Worm (Caenorhabditis elegans) whole organism, L4 larva: ENCODE data around the gene F58D2.2.
A peak's percentile ranks its signal among the peaks of the same experiment; 100 is the strongest.

Experiments
- F10B5.3 ChIP-seq: sonication (generic microtip); optimal IDR thresholded peaks from 2 replicates; lab custom pipeline; 2016; ENCODE audit warnings: mild to moderate bottlenecking, missing genetic modification characterization, missing compliant biosample characterization
- F44E2.7 ChIP-seq: fragments of 200-800 bp; sonication (Bioruptor generic); IDR thresholded peaks from 2 replicates; pipeline ENCODE4 v2.1.2; 2022; ENCODE audit warnings: missing genetic modification characterization, missing compliant biosample characterization
- F49E8.2 ChIP-seq: sonication (generic microtip); optimal IDR thresholded peaks from 2 replicates; lab custom pipeline; 2016; ENCODE audit warnings: missing compliant biosample characterization, mild to moderate bottlenecking, missing genetic modification characterization, borderline replicate concordance
- Y5F2A.4 ChIP-seq: fragments of 200-800 bp; sonication (Bioruptor generic); optimal IDR thresholded peaks from 2 replicates; lab custom pipeline; 2018; ENCODE audit warnings: mild to moderate bottlenecking, missing genetic modification characterization, missing compliant biosample characterization
- Y75B8A.6 ChIP-seq: fragments of 200-800 bp; sonication (Bioruptor generic); IDR thresholded peaks from 2 replicates; pipeline ENCODE4 v1.3.6; 2022; ENCODE audit warnings: missing genetic modification reagents, missing genetic modification characterization, missing compliant biosample characterization
- ZK337.2 ChIP-seq: fragments of 200-800 bp; sonication (Bioruptor generic); IDR thresholded peaks from 2 replicates; pipeline ENCODE4 v1.3.6; 2022; ENCODE audit warnings: missing genetic modification reagents, missing genetic modification characterization, missing compliant biosample characterization
- ZK546.5 ChIP-seq, 2 experiments: sonication (generic microtip); optimal IDR thresholded peaks; 2 replicates each; lab custom pipeline; 2017; ENCODE audit warnings: missing biosample characterization in 2 of 2, missing genetic modification characterization in 2 of 2
- aha-1 ChIP-seq: fragments of 150-350 bp; peaks from one replicate; lab custom pipeline; 2014; ENCODE audit warnings: missing biosample characterization, missing genetic modification characterization
- ama-1 ChIP-seq: fragments of 150-350 bp; optimal IDR thresholded peaks from 2 replicates; lab custom pipeline; 2014; ENCODE audit warnings: inconsistent platforms, mixed read lengths
- arid-1 ChIP-seq: fragments of 200-800 bp; sonication (Bioruptor generic); conservative IDR thresholded peaks from 2 replicates; pipeline ENCODE4 v1.3.6; 2022; ENCODE audit warnings: missing genetic modification reagents, missing genetic modification characterization, missing compliant biosample characterization
- attf-4 ChIP-seq: sonication (generic microtip); optimal IDR thresholded peaks from 3 replicates; lab custom pipeline; 2017; ENCODE audit warnings: missing biosample characterization, missing genetic modification characterization
- ceh-20 ChIP-seq: fragments of 200-800 bp; sonication (Bioruptor generic); IDR thresholded peaks from 2 replicates; pipeline ENCODE4 v1.3.6; 2022; ENCODE audit warnings: missing genetic modification reagents, missing genetic modification characterization, missing compliant biosample characterization
- ceh-28 ChIP-seq: fragments of 150-350 bp; optimal IDR thresholded peaks from 2 replicates; lab custom pipeline; 2014; ENCODE audit warnings: missing biosample characterization, missing genetic modification reagents, missing genetic modification characterization
- ceh-32 ChIP-seq: sonication (generic microtip); optimal IDR thresholded peaks from 2 replicates; lab custom pipeline; 2016; ENCODE audit warnings: mild to moderate bottlenecking, missing genetic modification characterization, missing compliant biosample characterization; ENCODE audit not compliant: poor library complexity
- ceh-62 ChIP-seq: sonication (generic microtip); optimal IDR thresholded peaks from 2 replicates; lab custom pipeline; 2017; ENCODE audit warnings: missing biosample characterization, missing genetic modification characterization
- ces-1 ChIP-seq: fragments of 150-350 bp; sonication (generic microtip); optimal IDR thresholded peaks from 4 replicates; lab custom pipeline; 2014; ENCODE audit warnings: missing biosample characterization, missing genetic modification reagents, missing genetic modification characterization
- ctbp-1 ChIP-seq: fragments of 200-800 bp; sonication (Bioruptor generic); IDR thresholded peaks from 2 replicates; pipeline ENCODE4 v1.3.6; 2022; ENCODE audit warnings: missing genetic modification reagents, missing genetic modification characterization, missing compliant biosample characterization
- daf-19 ChIP-seq: fragments of 200-800 bp; sonication (Bioruptor generic); conservative IDR thresholded peaks from 2 replicates; pipeline ENCODE4 v1.3.6; 2022; ENCODE audit warnings: missing genetic modification characterization, missing compliant biosample characterization
- dmd-6 ChIP-seq: fragments of 200-800 bp; sonication (Bioruptor generic); IDR thresholded peaks from 2 replicates; pipeline ENCODE4 v1.3.6; 2022; ENCODE audit warnings: missing genetic modification reagents, missing genetic modification characterization, missing compliant biosample characterization
- dmd-9 ChIP-seq: fragments of 200-800 bp; sonication (Bioruptor generic); IDR thresholded peaks from 2 replicates; pipeline ENCODE4 v1.3.6; 2022; ENCODE audit warnings: missing genetic modification reagents, missing genetic modification characterization, missing compliant biosample characterization
- egl-43 ChIP-seq: fragments of 200-800 bp; sonication (Bioruptor generic); IDR thresholded peaks from 2 replicates; pipeline ENCODE4 v1.3.6; 2022; ENCODE audit warnings: missing genetic modification reagents, missing genetic modification characterization, missing compliant biosample characterization
- fos-1 ChIP-seq: fragments of 150-350 bp; optimal IDR thresholded peaks from 2 replicates; lab custom pipeline; 2014; ENCODE audit warnings: missing biosample characterization, missing genetic modification characterization
- hlh-30 ChIP-seq: sonication (generic microtip); optimal IDR thresholded peaks from 2 replicates; lab custom pipeline; 2017; ENCODE audit warnings: antibody characterized with exemption, mild to moderate bottlenecking, missing genetic modification characterization, missing compliant biosample characterization; ENCODE audit not compliant: insufficient read depth
- hmg-1.1 ChIP-seq: fragments of 200-800 bp; sonication (Bioruptor generic); IDR thresholded peaks from 2 replicates; pipeline ENCODE4 v1.3.6; 2022; ENCODE audit warnings: missing genetic modification reagents, missing genetic modification characterization, missing compliant biosample characterization
- jun-1 ChIP-seq: fragments of 150-350 bp; optimal IDR thresholded peaks from 2 replicates; lab custom pipeline; 2014; ENCODE audit warnings: missing biosample characterization, missing genetic modification reagents, missing genetic modification characterization
- lin-1 ChIP-seq: fragments of 200-800 bp; sonication (Bioruptor generic); IDR thresholded peaks from 2 replicates; pipeline ENCODE4 v1.3.6; 2022; ENCODE audit warnings: missing genetic modification reagents, missing genetic modification characterization, missing compliant biosample characterization
- lin-39 ChIP-seq: fragments of 150-350 bp; optimal IDR thresholded peaks from 2 replicates; lab custom pipeline; 2014; ENCODE audit warnings: missing biosample characterization, missing genetic modification reagents, missing genetic modification characterization
- lir-3 ChIP-seq: sonication (generic microtip); optimal IDR thresholded peaks from 2 replicates; lab custom pipeline; 2016; ENCODE audit warnings: mild to moderate bottlenecking, missing genetic modification characterization, missing compliant biosample characterization
- madf-9 ChIP-seq: fragments of 200-800 bp; sonication (Bioruptor generic); conservative IDR thresholded peaks from 2 replicates; pipeline ENCODE4 v1.3.6; 2022; ENCODE audit warnings: missing genetic modification reagents, missing genetic modification characterization, missing compliant biosample characterization
- mep-1 ChIP-seq: fragments of 150-350 bp; sonication (generic microtip); optimal IDR thresholded peaks from 3 replicates; lab custom pipeline; 2014; ENCODE audit warnings: missing biosample characterization, missing genetic modification characterization
- mes-2 ChIP-seq: sonication (generic microtip); optimal IDR thresholded peaks from 2 replicates; lab custom pipeline; 2016; ENCODE audit warnings: missing genotype, mild to moderate bottlenecking, missing genetic modification characterization, missing compliant biosample characterization; ENCODE audit not compliant: poor library complexity, severe bottlenecking
- mxl-3 ChIP-seq: fragments of 200-800 bp; sonication (Bioruptor generic); optimal IDR thresholded peaks from 2 replicates; lab custom pipeline; 2018; ENCODE audit warnings: mild to moderate bottlenecking, missing genetic modification characterization, missing compliant biosample characterization
- nhr-10 ChIP-seq: fragments of 150-350 bp; optimal IDR thresholded peaks from 2 replicates; lab custom pipeline; 2014; ENCODE audit warnings: missing biosample characterization, missing genetic modification characterization
- nhr-102 ChIP-seq: sonication (generic microtip); optimal IDR thresholded peaks from 2 replicates; lab custom pipeline; 2016; ENCODE audit warnings: mild to moderate bottlenecking, missing genetic modification characterization, moderate library complexity, missing compliant biosample characterization
- nhr-11 ChIP-seq: fragments of 150-350 bp; optimal IDR thresholded peaks from 2 replicates; lab custom pipeline; 2014; ENCODE audit warnings: missing biosample characterization, missing genetic modification characterization
- nhr-237 ChIP-seq: sonication (generic microtip); optimal IDR thresholded peaks from 2 replicates; lab custom pipeline; 2017; ENCODE audit warnings: missing biosample characterization, missing genetic modification characterization
- nhr-25 ChIP-seq: sonication (generic microtip); optimal IDR thresholded peaks from 2 replicates; lab custom pipeline; 2017; ENCODE audit warnings: missing genetic modification characterization, mild to moderate bottlenecking, missing compliant biosample characterization, antibody characterized with exemption, moderate library complexity, borderline replicate concordance; ENCODE audit not compliant: insufficient read depth
- nhr-42 ChIP-seq: fragments of 200-800 bp; sonication (Bioruptor generic); IDR thresholded peaks from 2 replicates; pipeline ENCODE4 v1.3.6; 2022; ENCODE audit warnings: missing genetic modification characterization, missing compliant biosample characterization
- nhr-77 ChIP-seq: fragments of 150-350 bp; optimal IDR thresholded peaks from 2 replicates; lab custom pipeline; 2014; ENCODE audit warnings: missing biosample characterization, missing genetic modification characterization
- pha-4 ChIP-seq, 2 experiments: fragments of 150-350 bp in 1 of 2; fragments of 200-800 bp in 1 of 2; sonication (Bioruptor generic) in 1 of 2; IDR thresholded peaks in 1 of 2; optimal IDR thresholded peaks in 1 of 2; 2 replicates each; pipeline versions ENCODE4 v1.3.6 to Lab custom; 2014 to 2022; ENCODE audit warnings: missing genetic modification characterization in 2 of 2, missing genetic modification reagents in 2 of 2, missing biosample characterization in 1 of 2, missing compliant biosample characterization in 1 of 2
- pqm-1 ChIP-seq: sonication (generic microtip); optimal IDR thresholded peaks from 2 replicates; lab custom pipeline; 2017; ENCODE audit warnings: missing biosample characterization, missing genetic modification characterization
- set-16 ChIP-seq: fragments of 200-800 bp; sonication (Bioruptor generic); IDR thresholded peaks from 2 replicates; pipeline ENCODE4 v1.3.6; 2022; ENCODE audit warnings: missing genetic modification reagents, missing genetic modification characterization, missing compliant biosample characterization
- skn-1 ChIP-seq: fragments of 150-350 bp; optimal IDR thresholded peaks from 2 replicates; lab custom pipeline; 2014; ENCODE audit warnings: missing biosample characterization, missing genetic modification characterization
- tag-97 ChIP-seq: fragments of 200-800 bp; sonication (Bioruptor generic); IDR thresholded peaks from 2 replicates; pipeline ENCODE4 v1.3.6; 2022; ENCODE audit warnings: missing genetic modification characterization, missing compliant biosample characterization
- tra-1 ChIP-seq: fragments of 200-800 bp; sonication (Bioruptor generic); IDR thresholded peaks from 2 replicates; pipeline ENCODE4 v1.3.6; 2022; ENCODE audit warnings: missing genetic modification reagents, missing genetic modification characterization, missing compliant biosample characterization
- unc-130 ChIP-seq: sonication (generic microtip); optimal IDR thresholded peaks from 2 replicates; lab custom pipeline; 2016; ENCODE audit warnings: missing genetic modification reagents, missing genetic modification characterization, missing compliant biosample characterization
- zfp-2 ChIP-seq: sonication (generic microtip); optimal IDR thresholded peaks from 2 replicates; lab custom pipeline; 2016; ENCODE audit warnings: mild to moderate bottlenecking, missing genetic modification characterization, missing compliant biosample characterization
- zfp-3 ChIP-seq: fragments of 200-800 bp; sonication (Bioruptor generic); conservative IDR thresholded peaks from 2 replicates; pipeline ENCODE4 v1.3.6; 2022; ENCODE audit warnings: missing genetic modification reagents, missing genetic modification characterization, missing compliant biosample characterization
- zip-2 ChIP-seq: fragments of 150-350 bp; optimal IDR thresholded peaks from 2 replicates; lab custom pipeline; 2014; ENCODE audit warnings: missing biosample characterization, missing genetic modification characterization

Gene F58D2.2

DNA sequence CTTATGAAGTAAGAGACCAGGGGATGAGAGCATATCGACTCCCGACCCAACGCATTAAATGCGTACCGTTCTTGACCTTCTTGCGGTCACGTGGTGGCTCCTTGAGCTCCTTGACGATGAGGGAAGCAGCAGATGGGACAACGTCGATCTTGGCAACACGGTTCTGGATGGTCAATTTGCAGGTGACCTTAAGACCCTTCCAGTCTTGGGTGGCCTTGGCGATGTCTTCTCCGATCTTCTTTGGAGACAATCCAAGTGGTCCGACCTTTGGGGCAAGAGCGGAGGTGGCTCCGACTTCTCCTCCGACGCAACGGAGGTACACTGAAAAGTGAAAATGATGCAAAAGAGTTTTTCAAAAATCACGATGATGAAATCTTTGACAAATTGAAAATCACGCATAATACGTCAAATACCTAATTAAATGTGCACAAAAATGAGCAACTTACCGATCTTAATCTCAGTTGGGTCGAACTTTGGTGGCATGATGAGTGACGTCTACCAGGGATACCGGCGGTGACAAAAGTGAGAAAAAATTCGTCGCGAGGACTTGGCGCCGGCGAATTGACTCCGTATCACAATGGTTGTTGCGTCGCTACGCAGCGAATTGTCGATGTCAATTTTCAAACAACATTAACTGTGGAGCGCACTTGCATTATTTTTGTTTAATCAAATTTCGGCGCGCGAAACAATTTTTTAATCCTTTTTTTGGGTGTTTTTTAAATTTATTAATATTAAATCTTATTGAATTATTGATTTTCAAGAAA lies 50.7 kb downstream of the F58D2.2 start, which contains the start of gene rpl-12 (continued):
- TF ChIP-seq tag-97 (GFP tag; lab: Robert Waterston, UW) (no peak), hmg-1.1 (GFP tag; lab: Robert Waterston, UW) (peak; percentile 98), egl-43 (GFP tag; lab: Robert Waterston, UW) (peak; percentile 92), ceh-62 (tag; lab: Kevin White, UChicago) (no peak), nhr-11 (peak; percentile 99), zfp-2 (tag; lab: Kevin White, UChicago) (peak; percentile 99), ceh-28 (tag; lab: Kevin White, UChicago) (peak; percentile 16), ctbp-1 (GFP tag; lab: Robert Waterston, UW) (peak; percentile 96), ces-1 (GFP tag; lab: Kevin White, UChicago) (peak; percentile 97), mes-2 (peak; percentile 99), zfp-3 (GFP tag; lab: Robert Waterston, UW) (peak; percentile 97), aha-1 (tag; lab: Kevin White, UChicago) (peak; percentile 99), skn-1 (tag; lab: Kevin White, UChicago) (peak; percentile 89), nhr-237 (peak; percentile 43), pqm-1 (tag; lab: Kevin White, UChicago) (peak; percentile 49), nhr-42 (GFP tag; lab: Robert Waterston, UW) (peak; percentile 98), nhr-25 (tag; lab: Kevin White, UChicago) (peak; percentile 96), mxl-3 (GFP tag; lab: Kevin White, UChicago) (no peak), hlh-30 (tag; lab: Kevin White, UChicago) (peak; percentile 97), set-16 (GFP tag; lab: Robert Waterston, UW) (peak; percentile 40), Y75B8A.6 (GFP tag; lab: Robert Waterston, UW) (peak; percentile 97), arid-1 (GFP tag; lab: Robert Waterston, UW) (peak; percentile 95), Y5F2A.4 (GFP tag; lab: Kevin White, UChicago) (peak; percentile 82), lin-39 (tag; lab: Kevin White, UChicago) (peak; percentile 33), zip-2 (tag; lab: Kevin White, UChicago) (peak; percentile 88), nhr-77 (tag; lab: Kevin White, UChicago) (peak; percentile 98), lir-3 (tag; lab: Kevin White, UChicago) (peak; percentile 41), jun-1 (peak; percentile 93), ZK337.2 (GFP tag; lab: Robert Waterston, UW) (no peak), attf-4 (tag; lab: Kevin White, UChicago) (no peak), dmd-9 (GFP tag; lab: Robert Waterston, UW) (peak; percentile 94), tra-1 (peak; percentile 98), lin-1 (GFP tag; lab: Robert Waterston, UW) (peak; percentile 90), mep-1 (peak; percentile 99), ceh-20 (GFP tag; lab: Robert Waterston, UW) (peak; percentile 99), nhr-102 (peak; percentile 98), madf-9 (GFP tag; lab: Robert Waterston, UW) (peak; percentile 97), pha-4 (GFP tag; IDR thresholded peaks at IDR 0.05; lab: Robert Waterston, UW) (peak; percentile 97), pha-4 (tag; optimal IDR thresholded peaks at IDR 0.05; lab: Kevin White, UChicago) (peak; percentile 99), ZK546.5 (tag; optimal IDR thresholded peaks at IDR 0.05; lab: Kevin White, UChicago) (peak in 1 of 2 experiments; percentile 88), dmd-6 (GFP tag; lab: Robert Waterston, UW) (peak; percentile 99), F49E8.2 (tag; lab: Kevin White, UChicago) (peak; percentile 83), unc-130 (peak; percentile 94), F44E2.7 (GFP tag; lab: Robert Waterston, UW) (no peak), F10B5.3 (peak; percentile 90), ceh-32 (tag; lab: Kevin White, UChicago) (peak; percentile 68), fos-1 (peak; percentile 65), daf-19 (GFP tag; lab: Robert Waterston, UW) (peak; percentile 93), nhr-10 (tag; lab: Kevin White, UChicago) (peak; percentile 77), ama-1 (lab: Kevin White, UChicago) (peak; percentile 93)
